Fruit fly (Drosophila melanogaster) whole organism, embryonic: ENCODE data around the gene Z600.

Experiments used
- CG10431 ChIP-seq: fragments of 200-800 bp; sonication (Bioruptor generic); optimal IDR thresholded peaks from 3 replicates; lab custom pipeline; 2018; ENCODE audit warnings: missing biosample characterization, mild to moderate bottlenecking, missing genetic modification characterization
- CG11696 ChIP-seq: fragments of 200-800 bp; sonication (Bioruptor generic); IDR thresholded peaks from 2 replicates; pipeline ENCODE4 v1.3.6; 2022; ENCODE audit warnings: missing biosample characterization, missing genetic modification characterization
- CG12391 ChIP-seq: fragments of 200-800 bp; sonication (Bioruptor generic); optimal IDR thresholded peaks from 3 replicates; lab custom pipeline; 2018; ENCODE audit warnings: missing biosample characterization, mild to moderate bottlenecking, missing genetic modification characterization, moderate library complexity
- CG14860 ChIP-seq: fragments of 200-800 bp; sonication (Bioruptor generic); IDR thresholded peaks from 3 replicates; pipeline ENCODE4 v1.3.6; 2022; ENCODE audit warnings: missing biosample characterization, missing genetic modification characterization; ENCODE audit not compliant: partially characterized antibody
- CG15011 ChIP-seq: fragments of 200-800 bp; sonication (Bioruptor generic); optimal IDR thresholded peaks from 3 replicates; lab custom pipeline; 2018; ENCODE audit warnings: missing biosample characterization, mild to moderate bottlenecking, missing genetic modification characterization
- CG1647 ChIP-seq: fragments of 200-800 bp; sonication (Bioruptor generic); optimal IDR thresholded peaks from 3 replicates; lab custom pipeline; 2016; ENCODE audit warnings: missing biosample characterization, missing genetic modification characterization
- CG2199 ChIP-seq: fragments of 200-800 bp; sonication (Bioruptor generic); IDR thresholded peaks from 3 replicates; pipeline ENCODE4 v1.3.6; 2022; ENCODE audit warnings: missing biosample characterization, missing genetic modification characterization
- CG2678 ChIP-seq: fragments of 200-800 bp; sonication (Bioruptor generic); optimal IDR thresholded peaks from 3 replicates; lab custom pipeline; 2019; ENCODE audit warnings: missing biosample characterization, mild to moderate bottlenecking, missing genetic modification characterization, moderate library complexity
- CG31441 ChIP-seq: fragments of 200-800 bp; sonication (Bioruptor generic); IDR thresholded peaks from 2 replicates; pipeline ENCODE4 v1.3.6; 2022; ENCODE audit warnings: missing biosample characterization, missing genetic modification characterization
- CG34224 ChIP-seq: fragments of 200-800 bp; sonication (Bioruptor generic); IDR thresholded peaks from 3 replicates; pipeline ENCODE4 v1.3.6; 2022; ENCODE audit warnings: missing biosample characterization, missing genetic modification characterization; ENCODE audit not compliant: partially characterized antibody
- CG6683 ChIP-seq: fragments of 200-800 bp; sonication (Bioruptor generic); optimal IDR thresholded peaks from 2 replicates; lab custom pipeline; 2017; ENCODE audit warnings: missing biosample characterization, mild to moderate bottlenecking, missing genetic modification characterization, missing genetic modification reagents
- CG9797 ChIP-seq: fragments of 200-800 bp; sonication (Bioruptor generic); optimal IDR thresholded peaks from 3 replicates; lab custom pipeline; 2018; ENCODE audit warnings: missing biosample characterization, mild to moderate bottlenecking, missing genetic modification characterization
- CHES-1-like ChIP-seq: fragments of 200-800 bp; sonication (Bioruptor generic); optimal IDR thresholded peaks from 2 replicates; lab custom pipeline; 2016; ENCODE audit warnings: missing biosample characterization, missing genetic modification characterization
- CTCF ChIP-seq: fragments of 200-800 bp; sonication (Bioruptor generic); optimal IDR thresholded peaks from 2 replicates; lab custom pipeline; 2017; ENCODE audit warnings: missing biosample characterization, mild to moderate bottlenecking, missing genetic modification characterization, moderate library complexity
- Doc3 ChIP-seq: fragments of 200-800 bp; sonication (Bioruptor generic); IDR thresholded peaks from 3 replicates; pipeline ENCODE4 v1.3.6; 2022; ENCODE audit warnings: missing biosample characterization, missing genetic modification characterization; ENCODE audit not compliant: partially characterized antibody
- Dp ChIP-seq: fragments of 200-800 bp; sonication (Bioruptor generic); optimal IDR thresholded peaks from 2 replicates; lab custom pipeline; 2018; ENCODE audit warnings: missing biosample characterization, mild to moderate bottlenecking, missing genetic modification characterization, moderate library complexity
- E2f1 ChIP-seq: fragments of 200-800 bp; sonication (Bioruptor generic); IDR thresholded peaks from 2 replicates; pipeline ENCODE4 v1.3.6; 2022; ENCODE audit warnings: missing biosample characterization, missing genetic modification characterization
- Ets65A ChIP-seq: fragments of 200-800 bp; sonication (Bioruptor generic); peaks from one replicate; lab custom pipeline; 2016; ENCODE audit warnings: missing biosample characterization, missing genetic modification characterization
- Fer2 ChIP-seq: fragments of 200-800 bp; sonication (Bioruptor generic); optimal IDR thresholded peaks from 2 replicates; lab custom pipeline; 2018; ENCODE audit warnings: missing biosample characterization, mild to moderate bottlenecking, missing genetic modification characterization, moderate library complexity
- HLH3B ChIP-seq: fragments of 200-800 bp; sonication (Bioruptor generic); IDR thresholded peaks from 2 replicates; pipeline ENCODE4 v1.3.6; 2022; ENCODE audit warnings: missing biosample characterization, missing genetic modification characterization
- Hr78 ChIP-seq, 2 experiments: fragments of 200-800 bp in 1 of 2; fragments of >200 bp in 1 of 2; sonication (Bioruptor generic) in 1 of 2; optimal IDR thresholded peaks; 2 replicates each; lab custom pipeline; 2017 to 2019; ENCODE audit warnings: missing biosample characterization in 2 of 2, missing genetic modification characterization in 2 of 2, mild to moderate bottlenecking in 1 of 2, moderate library complexity in 1 of 2
- Med ChIP-seq: fragments of 200-800 bp; sonication (Bioruptor generic); peaks from one replicate; lab custom pipeline; 2016; ENCODE audit warnings: missing biosample characterization, missing genetic modification characterization, mild to moderate bottlenecking, inconsistent platforms, moderate library complexity
- Mes4 ChIP-seq: fragments of 200-800 bp; sonication (Bioruptor generic); optimal IDR thresholded peaks from 2 replicates; lab custom pipeline; 2016; ENCODE audit warnings: missing biosample characterization, missing genetic modification characterization
- Ravus ChIP-seq: fragments of 200-800 bp; sonication (Bioruptor generic); IDR thresholded peaks from 2 replicates; pipeline ENCODE4 v1.3.6; 2022; ENCODE audit warnings: missing biosample characterization, missing genetic modification characterization
- Stat92E ChIP-seq, 3 experiments: fragments of >200 bp in 2 of 3; fragments of 200-800 bp in 1 of 3; sonication (Bioruptor generic) in 1 of 3; optimal IDR thresholded peaks; 2 replicates each; lab custom pipeline; 2017 to 2019; ENCODE audit warnings: missing biosample characterization in 3 of 3, missing genetic modification characterization in 3 of 3, mild to moderate bottlenecking in 1 of 3, moderate library complexity in 1 of 3
- Xrp1 ChIP-seq: fragments of 200-800 bp; sonication (Bioruptor generic); IDR thresholded peaks from 2 replicates; pipeline ENCODE4 v1.3.6; 2022; ENCODE audit warnings: missing biosample characterization, missing genetic modification characterization
- al ChIP-seq: fragments of 200-800 bp; sonication (Bioruptor generic); IDR thresholded peaks from 2 replicates; pipeline ENCODE4 v1.3.6; 2022; ENCODE audit warnings: missing biosample characterization, missing genetic modification characterization
- aop ChIP-seq: fragments of 200-800 bp; sonication (Bioruptor generic); IDR thresholded peaks from 2 replicates; pipeline ENCODE4 v1.3.6; 2022; ENCODE audit warnings: missing biosample characterization, missing genetic modification characterization
- cato ChIP-seq: fragments of 200-800 bp; sonication (Bioruptor generic); optimal IDR thresholded peaks from 2 replicates; lab custom pipeline; 2016; ENCODE audit warnings: missing biosample characterization, missing genetic modification characterization, borderline replicate concordance
- crc ChIP-seq: fragments of 200-800 bp; sonication (Bioruptor generic); optimal IDR thresholded peaks from 2 replicates; lab custom pipeline; 2016; ENCODE audit warnings: missing biosample characterization, missing genetic modification characterization
- fd96Cb ChIP-seq: fragments of 200-800 bp; sonication (Bioruptor generic); optimal IDR thresholded peaks from 2 replicates; lab custom pipeline; 2018; ENCODE audit warnings: missing biosample characterization, mild to moderate bottlenecking, missing genetic modification characterization, moderate library complexity
- gem ChIP-seq: fragments of 200-800 bp; sonication (Bioruptor generic); optimal IDR thresholded peaks from 2 replicates; lab custom pipeline; 2019; ENCODE audit warnings: missing biosample characterization, mild to moderate bottlenecking, missing genetic modification characterization, moderate library complexity
- grn ChIP-seq: fragments of 200-800 bp; sonication (Bioruptor generic); optimal IDR thresholded peaks from 3 replicates; lab custom pipeline; 2017; ENCODE audit warnings: missing biosample characterization, missing genetic modification characterization
- h ChIP-seq: fragments of >200 bp; optimal IDR thresholded peaks from 2 replicates; lab custom pipeline; 2017
- hb ChIP-seq: fragments of 200-800 bp; sonication (Bioruptor generic); IDR thresholded peaks from 3 replicates; pipeline ENCODE4 v1.3.6; 2022; ENCODE audit warnings: missing biosample characterization, missing genetic modification characterization; ENCODE audit not compliant: partially characterized antibody
- jing ChIP-seq: fragments of 200-800 bp; sonication (Bioruptor generic); optimal IDR thresholded peaks from 2 replicates; lab custom pipeline; 2018; ENCODE audit warnings: missing biosample characterization, mild to moderate bottlenecking, missing genetic modification characterization
- jumu ChIP-seq: fragments of 200-800 bp; sonication (Bioruptor generic); optimal IDR thresholded peaks from 3 replicates; lab custom pipeline; 2016; ENCODE audit warnings: missing biosample characterization, missing genetic modification characterization
- lmd ChIP-seq: fragments of 200-800 bp; sonication (Bioruptor generic); IDR thresholded peaks from 2 replicates; pipeline ENCODE4 v1.3.6; 2022; ENCODE audit warnings: missing biosample characterization, missing genetic modification characterization
- pan ChIP-seq, 4 experiments: fragments of >200 bp in 3 of 4; fragments of 200-800 bp in 1 of 4; sonication (Bioruptor generic) in 1 of 4; optimal IDR thresholded peaks in 3 of 4; IDR thresholded peaks in 1 of 4; 2 replicates each; pipeline versions ENCODE4 v1.3.6 to Lab custom; 2017 to 2022; ENCODE audit warnings: missing biosample characterization in 2 of 4, missing genetic modification characterization in 2 of 4, mixed read lengths in 1 of 4
- psq ChIP-seq: fragments of 200-800 bp; sonication (Bioruptor generic); optimal IDR thresholded peaks from 2 replicates; lab custom pipeline; 2017; ENCODE audit warnings: missing biosample characterization, missing genetic modification characterization
- schlank ChIP-seq: fragments of 200-800 bp; sonication (Bioruptor generic); optimal IDR thresholded peaks from 2 replicates; lab custom pipeline; 2018; ENCODE audit warnings: missing biosample characterization, mild to moderate bottlenecking, missing genetic modification characterization
- seq ChIP-seq: fragments of 200-800 bp; sonication (Bioruptor generic); IDR thresholded peaks from 2 replicates; pipeline ENCODE4 v1.3.6; 2022; ENCODE audit warnings: missing biosample characterization, missing genetic modification characterization
- shn ChIP-seq: fragments of 200-800 bp; sonication (Bioruptor generic); optimal IDR thresholded peaks from 3 replicates; lab custom pipeline; 2016; ENCODE audit warnings: missing biosample characterization, missing genetic modification characterization
- sim ChIP-seq: fragments of 200-800 bp; sonication (Bioruptor generic); IDR thresholded peaks from 2 replicates; pipeline ENCODE4 v1.3.6; 2022; ENCODE audit warnings: missing biosample characterization, missing genetic modification characterization
- tup ChIP-seq: fragments of 200-800 bp; sonication (Bioruptor generic); optimal IDR thresholded peaks from 2 replicates; lab custom pipeline; 2016; ENCODE audit warnings: missing biosample characterization, mild to moderate bottlenecking, missing genetic modification characterization, moderate library complexity
- twi ChIP-seq: fragments of 200-800 bp; optimal IDR thresholded peaks from 2 replicates; lab custom pipeline; 2019; ENCODE audit warnings: missing biosample characterization, mild to moderate bottlenecking, missing genetic modification characterization, moderate library complexity
- tx ChIP-seq: fragments of 200-800 bp; sonication (Bioruptor generic); optimal IDR thresholded peaks from 2 replicates; lab custom pipeline; 2016; ENCODE audit warnings: missing biosample characterization, missing genetic modification characterization
- vvl ChIP-seq: fragments of 200-800 bp; sonication (Bioruptor generic); IDR thresholded peaks from 2 replicates; pipeline ENCODE4 v1.3.6; 2022; ENCODE audit warnings: missing biosample characterization, missing genetic modification characterization
- zen ChIP-seq: fragments of 200-800 bp; sonication (Bioruptor generic); optimal IDR thresholded peaks from 3 replicates; lab custom pipeline; 2018; ENCODE audit warnings: missing biosample characterization, mild to moderate bottlenecking, missing genetic modification characterization, moderate library complexity

Z600 gene

DNA sequence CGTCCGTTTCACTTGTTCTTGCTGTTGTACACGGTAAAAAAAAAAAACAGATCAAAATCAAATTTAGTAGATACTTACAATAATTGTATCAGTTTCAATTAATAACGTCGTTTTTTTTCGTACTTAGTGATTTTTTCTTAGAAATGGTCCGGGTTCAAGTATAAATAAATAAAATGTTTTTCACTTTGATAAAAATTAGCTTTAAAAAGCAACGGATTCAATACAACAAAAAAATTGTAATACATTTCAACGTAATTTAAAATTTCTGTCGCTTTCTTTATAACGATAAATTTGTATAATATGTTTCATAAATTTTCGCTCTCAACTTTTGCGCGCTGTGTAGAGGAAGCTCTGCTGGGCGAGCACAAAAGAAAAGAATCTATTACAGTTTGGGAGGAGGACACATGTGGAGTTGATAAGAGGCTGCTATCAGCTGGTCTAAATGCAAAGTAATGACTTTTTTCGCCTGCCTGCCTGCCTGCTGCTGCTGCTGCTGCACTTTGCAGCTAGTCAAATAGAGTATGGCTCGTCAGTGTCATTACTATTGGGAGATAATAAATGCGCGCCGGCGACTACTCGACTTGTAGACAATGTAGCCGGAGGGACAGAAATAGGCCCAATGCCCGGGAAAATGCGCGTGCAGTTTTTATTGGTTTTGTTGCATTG is 29.2 kb downstream of the Z600 start (continued):
- no peak for TF ChIP-seq psq (GFP tag; lab: Kevin White, UChicago)
- TF ChIP-seq cato (GFP tag; lab: Kevin White, UChicago), result peak; percentile 57
- peak; percentile 67 for TF ChIP-seq lmd
- TF ChIP-seq Mes4 (GFP tag; lab: Kevin White, UChicago), result peak; percentile 2
- peak; percentile 55; the same call in 1 of the 3 replicates for TF ChIP-seq CG2199 (GFP tag; lab: Robert Waterston, UW)
- peak; percentile 6 for TF ChIP-seq CG6683
- peak; percentile 22 for TF ChIP-seq tx (GFP tag; lab: Kevin White, UChicago)
- no peak for TF ChIP-seq grn (GFP tag; lab: Kevin White, UChicago)
- peak; percentile 87 for TF ChIP-seq CG2678 (tag; lab: Kevin White, UChicago)
- no peak for TF ChIP-seq CG34224 (GFP tag; lab: Robert Waterston, UW)
- TF ChIP-seq CG12391 (tag; lab: Kevin White, UChicago), result peak; percentile 81
- no peak for TF ChIP-seq CG14860 (GFP tag; lab: Robert Waterston, UW)
- TF ChIP-seq zen, result peak; percentile 74
- TF ChIP-seq al (GFP tag; lab: Robert Waterston, UW), result no peak
- TF ChIP-seq Ravus (GFP tag; lab: Robert Waterston, UW), result no peak
- peak; percentile 49 for TF ChIP-seq shn
- peak; percentile 42 for TF ChIP-seq Med (GFP tag; lab: Kevin White, UChicago)
- TF ChIP-seq Xrp1 (GFP tag; lab: Robert Waterston, UW), result peak; percentile 65
- TF ChIP-seq vvl (GFP tag; lab: Robert Waterston, UW), result peak; percentile 35
- peak; percentile 6 for TF ChIP-seq CG10431
- TF ChIP-seq HLH3B (GFP tag; lab: Robert Waterston, UW), result peak; percentile 23; the same call in 1 of the 2 replicates
- peak; percentile 72 for TF ChIP-seq fd96Cb (tag; lab: Kevin White, UChicago)
- TF ChIP-seq CG15011, result peak; percentile 55
- TF ChIP-seq sim, result no peak
- no peak for TF ChIP-seq pan (optimal IDR thresholded peaks at IDR 0.05; lab: Kevin White, UChicago)
- peak in 1 of 2 experiments; percentile 66 for TF ChIP-seq pan (GFP tag; optimal IDR thresholded peaks at IDR 0.05 in 1 of 2, IDR thresholded peaks at IDR 0.05 in 1 of 2)
- peak in 1 of 2 experiments; percentile 35 for TF ChIP-seq Hr78 (GFP tag; optimal IDR thresholded peaks at IDR 0.05; lab: Kevin White, UChicago)
- TF ChIP-seq CG1647 (GFP tag; lab: Kevin White, UChicago), result peak; percentile 19
- peak; percentile 80 for TF ChIP-seq CG31441 (GFP tag; lab: Robert Waterston, UW)
- TF ChIP-seq Fer2 (tag; lab: Kevin White, UChicago), result no peak
- TF ChIP-seq twi (tag; lab: Kevin White, UChicago), result peak; percentile 16
- peak; percentile 1 for TF ChIP-seq jumu (GFP tag; lab: Kevin White, UChicago)
- no peak for TF ChIP-seq aop (GFP tag; lab: Robert Waterston, UW)
- peak; percentile 89 for TF ChIP-seq gem (tag; lab: Kevin White, UChicago)
- peak; percentile 15 for TF ChIP-seq CTCF (GFP tag; lab: Kevin White, UChicago)
- TF ChIP-seq tup, result no peak
- TF ChIP-seq jing (GFP tag; lab: Kevin White, UChicago), result peak; percentile 23
- TF ChIP-seq Stat92E (GFP tag; optimal IDR thresholded peaks at IDR 0.05; lab: Kevin White, UChicago), result no peak
- TF ChIP-seq crc (GFP tag; lab: Kevin White, UChicago), result peak; percentile 8
- TF ChIP-seq Doc3 (GFP tag; lab: Robert Waterston, UW), result no peak
- TF ChIP-seq CHES-1-like (GFP tag; lab: Kevin White, UChicago), result peak; percentile 7
- TF ChIP-seq h (lab: Kevin White, UChicago), result no peak
- TF ChIP-seq CG11696, result 0 out of 2 replicates have a peak, but pooled peaks have one; percentile 11
- TF ChIP-seq CG9797 (GFP tag; lab: Kevin White, UChicago), result no peak
- TF ChIP-seq E2f1 (GFP tag; lab: Robert Waterston, UW), result no peak; the same call in 1 of the 2 replicates
- TF ChIP-seq hb (GFP tag; lab: Robert Waterston, UW), result no peak
- peak; percentile 62 for TF ChIP-seq seq (GFP tag; lab: Robert Waterston, UW)
- TF ChIP-seq Ets65A (GFP tag; lab: Kevin White, UChicago), result no peak
- TF ChIP-seq Dp (GFP tag; lab: Kevin White, UChicago), result no peak
- TF ChIP-seq schlank (tag; lab: Kevin White, UChicago), result no peak
